Fruit fly (Drosophila melanogaster) whole organism, prepupa: Measurements from ENCODE around the gene Cyp12a4.

Experiments
- Blimp-1 ChIP-seq: fragments of 200-800 bp; sonication (Bioruptor generic); optimal IDR thresholded peaks from 3 replicates; lab custom pipeline; 2017; ENCODE audit warnings: missing biosample characterization, missing genetic modification characterization, mild to moderate bottlenecking, moderate library complexity, missing genetic modification reagents
- CG10631 ChIP-seq: fragments of 200-800 bp; sonication (Bioruptor generic); optimal IDR thresholded peaks from 2 replicates; lab custom pipeline; 2016; ENCODE audit warnings: missing biosample characterization, missing genetic modification characterization
- CG10669 ChIP-seq: fragments of 200-800 bp; sonication (Bioruptor generic); optimal IDR thresholded peaks from 3 replicates; lab custom pipeline; 2018; ENCODE audit warnings: missing biosample characterization, mild to moderate bottlenecking, missing genetic modification characterization, moderate library complexity
- CG11294 ChIP-seq: fragments of 200-800 bp; sonication (Bioruptor generic); IDR thresholded peaks from 2 replicates; pipeline ENCODE4 v1.3.6; 2022; ENCODE audit warnings: missing biosample characterization, missing genetic modification characterization
- CG11762 ChIP-seq: fragments of 200-800 bp; sonication (Bioruptor generic); optimal IDR thresholded peaks from 3 replicates; lab custom pipeline; 2016; ENCODE audit warnings: missing biosample characterization, missing genetic modification characterization; ENCODE audit not compliant: insufficient read depth
- CG11902 ChIP-seq: fragments of 200-800 bp; sonication (Bioruptor generic); optimal IDR thresholded peaks from 3 replicates; lab custom pipeline; 2016; ENCODE audit warnings: missing biosample characterization, missing genetic modification characterization
- CG1621 ChIP-seq: fragments of 200-800 bp; sonication (Bioruptor generic); optimal IDR thresholded peaks from 3 replicates; lab custom pipeline; 2018; ENCODE audit warnings: missing biosample characterization, mild to moderate bottlenecking, missing genetic modification characterization
- CG16779 ChIP-seq: fragments of 200-800 bp; sonication (Bioruptor generic); optimal IDR thresholded peaks from 3 replicates; lab custom pipeline; 2017; ENCODE audit warnings: missing biosample characterization, mild to moderate bottlenecking, missing genetic modification characterization
- CG3032 ChIP-seq: fragments of 200-800 bp; optimal IDR thresholded peaks from 2 replicates; lab custom pipeline; 2019; ENCODE audit warnings: missing biosample characterization, mild to moderate bottlenecking, missing genetic modification characterization, moderate library complexity
- CG31627 ChIP-seq: fragments of 200-800 bp; sonication (Bioruptor generic); optimal IDR thresholded peaks from 3 replicates; lab custom pipeline; 2016; ENCODE audit warnings: missing biosample characterization, missing genetic modification characterization
- CG32006 ChIP-seq: fragments of 200-800 bp; sonication (Bioruptor generic); optimal IDR thresholded peaks from 3 replicates; lab custom pipeline; 2017; ENCODE audit warnings: missing biosample characterization, mild to moderate bottlenecking, missing genetic modification characterization
- CG34406 ChIP-seq: fragments of 200-800 bp; sonication (Bioruptor generic); optimal IDR thresholded peaks from 3 replicates; lab custom pipeline; 2016; ENCODE audit warnings: missing biosample characterization, missing genetic modification characterization
- CG3919 ChIP-seq: fragments of 200-800 bp; sonication (Bioruptor generic); optimal IDR thresholded peaks from 3 replicates; lab custom pipeline; 2016; ENCODE audit warnings: missing biosample characterization, missing genetic modification characterization
- CG4318 ChIP-seq: fragments of 200-800 bp; sonication (Bioruptor generic); optimal IDR thresholded peaks from 3 replicates; lab custom pipeline; 2017; ENCODE audit warnings: missing biosample characterization, mild to moderate bottlenecking, missing genetic modification characterization
- CG6163 ChIP-seq: fragments of 200-800 bp; sonication (Bioruptor generic); IDR thresholded peaks from 3 replicates; pipeline ENCODE4 v1.3.6; 2022; ENCODE audit warnings: missing biosample characterization, missing genetic modification characterization
- CG6276 ChIP-seq: fragments of 200-800 bp; sonication (Bioruptor generic); optimal IDR thresholded peaks from 2 replicates; lab custom pipeline; 2017; ENCODE audit warnings: missing biosample characterization, mild to moderate bottlenecking, missing genetic modification characterization
- CG6792 ChIP-seq: fragments of 200-800 bp; sonication (Bioruptor generic); optimal IDR thresholded peaks from 3 replicates; lab custom pipeline; 2016; ENCODE audit warnings: missing biosample characterization, missing genetic modification characterization
- CG6808 ChIP-seq: fragments of 200-800 bp; sonication (Bioruptor generic); optimal IDR thresholded peaks from 3 replicates; lab custom pipeline; 2017; ENCODE audit warnings: missing biosample characterization, missing genetic modification characterization, mild to moderate bottlenecking, moderate library complexity, missing genetic modification reagents
- CG6854 ChIP-seq: fragments of 200-800 bp; sonication (Bioruptor generic); optimal IDR thresholded peaks from 2 replicates; lab custom pipeline; 2017; ENCODE audit warnings: missing biosample characterization, mild to moderate bottlenecking, missing genetic modification characterization
- CG7368 ChIP-seq: fragments of 200-800 bp; sonication (Bioruptor generic); optimal IDR thresholded peaks from 3 replicates; lab custom pipeline; 2016; ENCODE audit warnings: missing biosample characterization, missing genetic modification characterization
- CG8119 ChIP-seq: fragments of 200-800 bp; sonication (Bioruptor generic); IDR thresholded peaks from 3 replicates; pipeline ENCODE4 v1.3.6; 2022; ENCODE audit warnings: missing biosample characterization, missing genetic modification characterization
- CG8319 ChIP-seq: fragments of 200-800 bp; sonication (Bioruptor generic); optimal IDR thresholded peaks from 3 replicates; lab custom pipeline; 2016; ENCODE audit warnings: missing biosample characterization, missing genetic modification characterization
- CG8632 ChIP-seq: fragments of 200-800 bp; sonication (Bioruptor generic); optimal IDR thresholded peaks from 3 replicates; lab custom pipeline; 2016; ENCODE audit warnings: missing biosample characterization, missing genetic modification characterization
- CG9139 ChIP-seq: fragments of 200-800 bp; sonication (Bioruptor generic); optimal IDR thresholded peaks from 3 replicates; lab custom pipeline; 2017; ENCODE audit warnings: missing biosample characterization, mild to moderate bottlenecking, missing genetic modification characterization
- Eip75B ChIP-seq: fragments of 200-800 bp; sonication (Bioruptor generic); optimal IDR thresholded peaks from 3 replicates; lab custom pipeline; 2016; ENCODE audit warnings: missing biosample characterization, missing genetic modification characterization
- Eip78C ChIP-seq: fragments of 200-800 bp; sonication (Bioruptor generic); peaks from one replicate; lab custom pipeline; 2016; ENCODE audit warnings: missing biosample characterization, missing genetic modification characterization
- Eip93F ChIP-seq: fragments of 200-800 bp; sonication (Bioruptor generic); optimal IDR thresholded peaks from 2 replicates; lab custom pipeline; 2016; ENCODE audit warnings: missing biosample characterization, mild to moderate bottlenecking, missing genetic modification characterization
- Ets21C ChIP-seq: fragments of 200-800 bp; sonication (Bioruptor generic); optimal IDR thresholded peaks from 3 replicates; lab custom pipeline; 2016; ENCODE audit warnings: missing biosample characterization, missing genetic modification characterization
- Ets96B ChIP-seq: fragments of 200-800 bp; optimal IDR thresholded peaks from 2 replicates; lab custom pipeline; 2019; ENCODE audit warnings: missing biosample characterization, mild to moderate bottlenecking, missing genetic modification characterization, moderate library complexity
- Gug ChIP-seq: fragments of 200-800 bp; sonication (Bioruptor generic); IDR thresholded peaks from 2 replicates; pipeline ENCODE4 v1.3.6; 2022; ENCODE audit warnings: missing biosample characterization, missing genetic modification characterization
- Hr38 ChIP-seq: sonication (Bioruptor generic); optimal IDR thresholded peaks from 2 replicates; lab custom pipeline; 2016; ENCODE audit warnings: missing biosample characterization, missing genetic modification characterization
- Hr4 ChIP-seq: fragments of 200-800 bp; sonication (Bioruptor generic); optimal IDR thresholded peaks from 3 replicates; lab custom pipeline; 2016; ENCODE audit warnings: missing biosample characterization, missing genetic modification characterization
- Lpt ChIP-seq: fragments of 200-800 bp; sonication (Bioruptor generic); optimal IDR thresholded peaks from 3 replicates; lab custom pipeline; 2016; ENCODE audit warnings: missing biosample characterization, missing genetic modification characterization
- Met ChIP-seq: fragments of 200-800 bp; sonication (Bioruptor generic); optimal IDR thresholded peaks from 3 replicates; lab custom pipeline; 2016; ENCODE audit warnings: missing biosample characterization, missing genetic modification characterization
- OdsH ChIP-seq: fragments of 200-800 bp; sonication (Bioruptor generic); optimal IDR thresholded peaks from 3 replicates; lab custom pipeline; 2016; ENCODE audit warnings: missing biosample characterization, missing genetic modification characterization
- Smox ChIP-seq: fragments of 200-800 bp; sonication (Bioruptor generic); optimal IDR thresholded peaks from 3 replicates; lab custom pipeline; 2016; ENCODE audit warnings: missing biosample characterization, missing genetic modification characterization
- Sox14 ChIP-seq: fragments of 200-800 bp; sonication (Bioruptor generic); optimal IDR thresholded peaks from 3 replicates; lab custom pipeline; 2016; ENCODE audit warnings: missing biosample characterization, missing genetic modification characterization
- achi ChIP-seq: fragments of 200-800 bp; sonication (Bioruptor generic); optimal IDR thresholded peaks from 3 replicates; lab custom pipeline; 2016; ENCODE audit warnings: missing biosample characterization, missing genetic modification characterization
- acj6 ChIP-seq: fragments of 200-800 bp; sonication (Bioruptor generic); optimal IDR thresholded peaks from 3 replicates; lab custom pipeline; 2016; ENCODE audit warnings: missing biosample characterization, missing genetic modification characterization
- cyc ChIP-seq: fragments of 200-800 bp; sonication (Bioruptor generic); optimal IDR thresholded peaks from 3 replicates; lab custom pipeline; 2016; ENCODE audit warnings: missing biosample characterization, missing genetic modification characterization
- dac ChIP-seq: fragments of 200-800 bp; sonication (Bioruptor generic); optimal IDR thresholded peaks from 2 replicates; lab custom pipeline; 2017; ENCODE audit warnings: missing biosample characterization, mild to moderate bottlenecking, missing genetic modification characterization
- dsx ChIP-seq: fragments of 200-800 bp; optimal IDR thresholded peaks from 3 replicates; lab custom pipeline; 2019; ENCODE audit warnings: missing biosample characterization, mild to moderate bottlenecking, missing genetic modification characterization, moderate library complexity; ENCODE audit not compliant: poor library complexity, severe bottlenecking
- esn ChIP-seq: fragments of 200-800 bp; sonication (Bioruptor generic); optimal IDR thresholded peaks from 2 replicates; lab custom pipeline; 2016; ENCODE audit warnings: missing biosample characterization, mild to moderate bottlenecking, missing genetic modification characterization, moderate library complexity
- fd59A ChIP-seq: fragments of 200-800 bp; sonication (Bioruptor generic); optimal IDR thresholded peaks from 2 replicates; lab custom pipeline; 2017; ENCODE audit warnings: missing biosample characterization, mild to moderate bottlenecking, missing genetic modification characterization, missing genetic modification reagents
- fd85E ChIP-seq: fragments of 200-800 bp; sonication (Bioruptor generic); optimal IDR thresholded peaks from 3 replicates; lab custom pipeline; 2016; ENCODE audit warnings: missing biosample characterization, missing genetic modification characterization
- fkh ChIP-seq: fragments of 200-800 bp; sonication (Bioruptor generic); optimal IDR thresholded peaks from 3 replicates; lab custom pipeline; 2017; ENCODE audit warnings: missing biosample characterization, mild to moderate bottlenecking, missing genetic modification characterization, moderate library complexity
- lz ChIP-seq: fragments of 200-800 bp; sonication (Bioruptor generic); optimal IDR thresholded peaks from 3 replicates; lab custom pipeline; 2016; ENCODE audit warnings: missing biosample characterization, missing genetic modification characterization
- net ChIP-seq: fragments of 200-800 bp; sonication (Bioruptor generic); optimal IDR thresholded peaks from 3 replicates; lab custom pipeline; 2016; ENCODE audit warnings: missing biosample characterization, missing genetic modification characterization
- pdm3 ChIP-seq: fragments of 200-800 bp; sonication (Bioruptor generic); optimal IDR thresholded peaks from 3 replicates; lab custom pipeline; 2016; ENCODE audit warnings: missing biosample characterization, missing genetic modification characterization
- salr ChIP-seq, 2 experiments: fragments of 200-800 bp; sonication (Bioruptor generic); optimal IDR thresholded peaks; 3 replicates each; lab custom pipeline; 2016 to 2018; ENCODE audit warnings: missing biosample characterization in 2 of 2, missing genetic modification characterization in 2 of 2, mild to moderate bottlenecking in 1 of 2
- svp ChIP-seq: fragments of 200-800 bp; sonication (Bioruptor generic); peaks from one replicate; lab custom pipeline; 2016; ENCODE audit warnings: missing biosample characterization, missing genetic modification characterization
- topi ChIP-seq: fragments of 200-800 bp; sonication (Bioruptor generic); optimal IDR thresholded peaks from 3 replicates; lab custom pipeline; 2016; ENCODE audit warnings: missing biosample characterization, missing genetic modification characterization
- vri ChIP-seq: fragments of 200-800 bp; sonication (Bioruptor generic); optimal IDR thresholded peaks from 3 replicates; lab custom pipeline; 2016; ENCODE audit warnings: missing biosample characterization, mild to moderate bottlenecking, missing genetic modification characterization

Gene Cyp12a4

dm6 chr3R:19094039-19094438 is 40.9 kb upstream of the Cyp12a4 start, which contains the start of gene cdi:
Gene cdi, minus strand, starts transcription at chr3R:19094270.
- no peak for TF ChIP-seq fd85E (GFP tag; lab: Kevin White, UChicago)
- no peak for TF ChIP-seq CG34406 (GFP tag; lab: Kevin White, UChicago)
- no peak for TF ChIP-seq Smox (GFP tag; lab: Kevin White, UChicago)
- no peak for TF ChIP-seq CG6276 (GFP tag; lab: Kevin White, UChicago)
- no peak for TF ChIP-seq CG11294 (GFP tag; lab: Robert Waterston, UW)
- no peak for TF ChIP-seq acj6 (GFP tag; lab: Kevin White, UChicago)
- no peak for TF ChIP-seq Eip75B (GFP tag; lab: Kevin White, UChicago)
- TF ChIP-seq lz (GFP tag; lab: Kevin White, UChicago) = peak; percentile 12
- TF ChIP-seq CG8632 (GFP tag; lab: Kevin White, UChicago) = no peak
- TF ChIP-seq salr (GFP tag; optimal IDR thresholded peaks at IDR 0.05; lab: Kevin White, UChicago) = no peak
- peak; percentile 25 for TF ChIP-seq esn (GFP tag; lab: Kevin White, UChicago)
- no peak for TF ChIP-seq Hr4 (GFP tag; lab: Kevin White, UChicago)
- no peak for TF ChIP-seq CG1621 (tag; lab: Kevin White, UChicago)
- TF ChIP-seq dac (GFP tag; lab: Kevin White, UChicago) = no peak
- TF ChIP-seq CG31627 (GFP tag; lab: Kevin White, UChicago) = no peak
- TF ChIP-seq CG6163 (GFP tag; lab: Robert Waterston, UW) = peak; percentile 49; the same call in 2 of the 3 replicates
- TF ChIP-seq net (GFP tag; lab: Kevin White, UChicago) = no peak
- TF ChIP-seq cyc (GFP tag; lab: Kevin White, UChicago) = no peak
- no peak for TF ChIP-seq achi (GFP tag; lab: Kevin White, UChicago)
- TF ChIP-seq CG10631 (GFP tag; lab: Kevin White, UChicago) = no peak
- TF ChIP-seq Eip78C (GFP tag; lab: Kevin White, UChicago) = peak; percentile 67
- TF ChIP-seq CG9139 (GFP tag; lab: Kevin White, UChicago) = no peak
- no peak for TF ChIP-seq Gug (GFP tag; lab: Robert Waterston, UW)
- TF ChIP-seq CG10669 = no peak
- TF ChIP-seq CG7368 (GFP tag; lab: Kevin White, UChicago) = no peak
- no peak for TF ChIP-seq CG3032 (tag; lab: Kevin White, UChicago)
- TF ChIP-seq Blimp-1 (GFP tag; lab: Kevin White, UChicago) = no peak
- peak; percentile 10 for TF ChIP-seq topi (GFP tag; lab: Kevin White, UChicago)
- no peak for TF ChIP-seq Lpt
- no peak for TF ChIP-seq CG6792 (GFP tag; lab: Kevin White, UChicago)
- TF ChIP-seq OdsH = no peak
- no peak for TF ChIP-seq CG11902 (GFP tag; lab: Kevin White, UChicago)
- no peak for TF ChIP-seq fd59A (GFP tag; lab: Kevin White, UChicago)
- 0 out of 3 replicates have a peak, but pooled peaks have one; percentile 24 for TF ChIP-seq CG8119 (GFP tag; lab: Robert Waterston, UW)
- TF ChIP-seq Eip93F (GFP tag; lab: Kevin White, UChicago) = no peak
- no peak for TF ChIP-seq Ets21C
- TF ChIP-seq pdm3 (GFP tag; lab: Kevin White, UChicago) = no peak
- peak; percentile 11 for TF ChIP-seq CG16779 (tag; lab: Kevin White, UChicago)
- TF ChIP-seq Met (GFP tag; lab: Kevin White, UChicago) = no peak
- peak; percentile 27 for TF ChIP-seq CG3919 (GFP tag; lab: Kevin White, UChicago)
- no peak for TF ChIP-seq svp (GFP tag; lab: Kevin White, UChicago)
- no peak for TF ChIP-seq CG4318 (GFP tag; lab: Kevin White, UChicago)
- no peak for TF ChIP-seq CG6854 (GFP tag; lab: Kevin White, UChicago)
- TF ChIP-seq fkh = no peak
- peak; percentile 54 for TF ChIP-seq dsx
- peak; percentile 33 for TF ChIP-seq Sox14 (GFP tag; lab: Kevin White, UChicago)
- TF ChIP-seq CG11762 = no peak
- no peak for TF ChIP-seq CG8319
- TF ChIP-seq CG6808 (GFP tag; lab: Kevin White, UChicago) = peak; percentile 20
- no peak for TF ChIP-seq Ets96B
- TF ChIP-seq Hr38 (GFP tag; lab: Kevin White, UChicago) = no peak
- TF ChIP-seq CG32006 (GFP tag; lab: Kevin White, UChicago) = no peak
- peak; percentile 60 for TF ChIP-seq vri (GFP tag; lab: Kevin White, UChicago)
